Worm (Caenorhabditis elegans): ENCODE measurements around the gene mtl-1.
A peak's percentile ranks its signal among the peaks of the same experiment; 100 is the strongest.

mtl-1 gene

DNA sequence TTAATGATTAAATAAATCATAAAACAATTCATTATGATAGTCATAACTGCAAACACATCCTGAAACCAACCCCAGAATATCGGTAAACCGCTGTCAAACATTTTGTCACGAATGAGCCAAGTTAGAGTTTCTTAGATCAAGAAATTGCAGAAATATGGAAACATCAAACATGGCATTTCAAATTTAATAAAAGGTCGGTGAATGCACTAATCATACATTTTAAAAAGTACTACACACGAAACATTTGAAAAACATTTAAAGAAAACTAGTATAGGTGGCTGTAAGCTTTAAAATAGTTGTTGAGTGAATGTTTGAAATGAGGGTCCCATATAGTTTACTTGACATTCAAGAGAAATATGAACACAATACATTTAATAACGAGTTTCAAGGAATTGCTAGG is 22.9 kb downstream of the mtl-1 start, which contains the start of gene str-180:
str-180 (minus strand) TSS at position 101 of the 400 bp plus-strand sequence.
- TF ChIP-seq sma-3 (GFP tag; optimal IDR thresholded peaks at IDR 0.05), result no peak
- TF ChIP-seq nhr-12 (tag; optimal IDR thresholded peaks at IDR 0.05), result no peak
- no peak for TF ChIP-seq crh-2 (tag; optimal IDR thresholded peaks at IDR 0.05)

DNA sequence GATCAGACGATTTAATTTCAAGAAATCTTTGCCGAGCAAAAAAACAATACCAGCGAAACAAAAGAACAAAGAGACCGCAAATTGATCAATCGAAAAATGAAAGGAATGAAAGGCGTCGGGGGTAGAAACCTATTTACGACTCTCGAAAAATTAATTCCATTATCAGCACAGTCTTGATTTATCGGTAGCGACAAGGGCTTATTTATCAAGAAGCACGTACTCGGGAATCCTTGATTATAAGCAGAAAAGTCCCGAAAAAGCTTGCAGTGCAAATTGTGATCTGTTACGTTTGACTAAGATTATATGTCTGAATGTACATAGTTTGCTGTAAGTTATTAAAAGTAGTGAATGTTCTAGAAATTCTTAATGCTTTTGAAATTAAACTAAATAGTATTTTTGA is 25.1 kb downstream of the mtl-1 start:
- TF ChIP-seq lin-39 (tag; optimal IDR thresholded peaks at IDR 0.05) (no peak), F13H6.1 (tag; optimal IDR thresholded peaks at IDR 0.05) (no peak), nhr-23 (tag; optimal IDR thresholded peaks at IDR 0.05) (no peak), dmd-4 (tag; optimal IDR thresholded peaks at IDR 0.05) (no peak), zag-1 (tag; optimal IDR thresholded peaks at IDR 0.05) (no peak), sem-4 (tag; optimal IDR thresholded peaks at IDR 0.05) (no peak), fos-1 (tag; optimal IDR thresholded peaks at IDR 0.05) (peak; percentile 23), unc-39 (tag; optimal IDR thresholded peaks at IDR 0.05) (no peak), peb-1 (tag; optimal IDR thresholded peaks at IDR 0.05) (no peak), sma-9 (GFP tag; optimal IDR thresholded peaks at IDR 0.05) (peak; percentile 40), sma-9 (tag; optimal IDR thresholded peaks at IDR 0.05) (no peak)

DNA sequence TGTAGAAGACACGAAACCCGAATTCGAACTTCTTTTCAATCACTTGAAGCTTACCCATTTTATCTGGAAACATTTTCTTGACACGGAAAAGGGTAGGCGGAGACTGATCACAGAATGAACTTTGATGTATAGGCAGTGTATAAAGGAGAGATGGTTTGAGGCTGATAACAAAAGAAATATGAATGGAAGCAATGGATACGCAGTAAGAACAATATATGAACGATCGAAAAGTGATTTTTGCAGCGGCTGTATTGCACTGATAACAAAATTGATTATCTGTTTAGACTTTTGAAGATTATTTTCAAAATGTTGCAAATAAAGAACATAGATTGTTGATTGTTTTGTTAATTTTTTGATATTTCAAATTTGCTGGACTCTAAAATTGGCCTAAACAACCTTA is 25.9 kb downstream of the mtl-1 start, which contains the start of gene pmp-5:
pmp-5 (minus strand) TSS at position 63 of the 400 bp plus-strand sequence.
- TF ChIP-seq dmd-4 (tag; optimal IDR thresholded peaks at IDR 0.05) (no peak), skn-1 (tag; optimal IDR thresholded peaks at IDR 0.05) (no peak), sma-9 (GFP tag; optimal IDR thresholded peaks at IDR 0.05) (peak; percentile 82), sma-9 (tag; optimal IDR thresholded peaks at IDR 0.05) (no peak), nhr-10 (tag; optimal IDR thresholded peaks at IDR 0.05) (no peak), fos-1 (tag; optimal IDR thresholded peaks at IDR 0.05) (peak; percentile 31), nhr-6 (tag; optimal IDR thresholded peaks at IDR 0.05) (no peak), peb-1 (tag; optimal IDR thresholded peaks at IDR 0.05) (no peak), C34F6.9 (tag; optimal IDR thresholded peaks at IDR 0.05) (no peak)

DNA sequence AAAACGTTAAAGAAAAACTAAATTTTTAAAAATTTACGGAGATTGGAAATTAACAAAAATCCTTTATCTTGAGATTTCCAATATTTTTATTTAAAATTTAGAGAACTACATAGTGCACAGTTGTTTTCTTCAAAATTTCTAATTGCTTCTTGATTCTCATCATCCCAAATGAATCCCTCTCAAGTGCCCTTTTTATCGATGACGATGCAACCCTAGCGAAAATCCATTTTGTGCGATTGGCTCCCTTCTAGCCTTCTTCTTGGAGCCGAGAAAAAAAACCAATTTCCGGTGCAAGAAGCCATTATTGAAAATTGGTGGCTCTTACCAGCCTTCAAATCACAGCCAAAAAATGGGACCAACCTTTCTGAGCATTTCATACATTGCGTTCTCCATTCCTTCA is 29.2 kb downstream of the mtl-1 start:
- TF ChIP-seq mbf-1 (tag; optimal IDR thresholded peaks at IDR 0.05), result no peak
- no peak for TF ChIP-seq nhr-11 (tag; optimal IDR thresholded peaks at IDR 0.05)
- no peak for TF ChIP-seq unc-39 (tag; optimal IDR thresholded peaks at IDR 0.05)
- TF ChIP-seq lin-13 (GFP tag; optimal IDR thresholded peaks at IDR 0.05), result no peak
- TF ChIP-seq crh-2 (tag; optimal IDR thresholded peaks at IDR 0.05), result no peak

DNA sequence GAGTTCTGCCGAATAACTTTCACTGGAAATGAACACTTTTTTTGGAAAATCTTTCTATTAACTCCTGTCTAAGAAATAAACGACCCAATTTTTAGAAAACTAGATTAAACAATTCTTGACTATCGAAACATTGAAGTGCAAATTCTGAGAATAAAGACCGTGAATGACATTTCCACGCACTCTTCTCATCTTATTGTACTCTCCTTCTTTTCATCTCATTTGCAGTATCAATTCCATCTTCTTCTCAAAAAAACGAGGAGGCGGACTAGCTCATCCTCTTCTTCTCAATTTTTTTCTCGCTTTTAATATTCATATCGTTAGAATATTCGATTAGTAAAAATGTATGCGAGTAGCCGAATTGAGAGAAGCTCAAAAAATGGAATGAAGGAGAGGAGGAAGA is 30.0 kb downstream of the mtl-1 start:
- peak in 1 of 2 experiments; percentile 21 for TF ChIP-seq lsy-2 (tag; optimal IDR thresholded peaks at IDR 0.05)
- TF ChIP-seq C34F6.9 (tag; optimal IDR thresholded peaks at IDR 0.05), result peak; percentile 49
- peak; percentile 19 for TF ChIP-seq sma-9 (GFP tag; optimal IDR thresholded peaks at IDR 0.05)
- TF ChIP-seq sma-9 (tag; optimal IDR thresholded peaks at IDR 0.05), result no peak
- no peak for TF ChIP-seq nhr-21 (tag; optimal IDR thresholded peaks at IDR 0.05)
- no peak for TF ChIP-seq nhr-10 (tag; optimal IDR thresholded peaks at IDR 0.05)
- no peak for TF ChIP-seq lin-11 (tag; optimal IDR thresholded peaks at IDR 0.05)
- peak; percentile 15 for TF ChIP-seq F13H6.1 (tag; optimal IDR thresholded peaks at IDR 0.05)
- TF ChIP-seq mdl-1 (tag; optimal IDR thresholded peaks at IDR 0.05), result no peak
- TF ChIP-seq crh-2 (tag; optimal IDR thresholded peaks at IDR 0.05), result peak; percentile 3
- peak; percentile 39 for TF ChIP-seq unc-55 (GFP tag; optimal IDR thresholded peaks at IDR 0.05)
- TF ChIP-seq nhr-77 (tag; optimal IDR thresholded peaks at IDR 0.05), result no peak
- no peak for TF ChIP-seq lin-39 (tag; optimal IDR thresholded peaks at IDR 0.05)
- TF ChIP-seq aly-2 (tag; optimal IDR thresholded peaks at IDR 0.05), result no peak

ce11 chrV:6659533-6659932 is 32.1 kb downstream of the mtl-1 start:
- TF ChIP-seq ceh-16 (tag; optimal IDR thresholded peaks at IDR 0.05) (no peak), unc-62 (GFP tag; optimal IDR thresholded peaks at IDR 0.05) (no peak), lin-13 (GFP tag; optimal IDR thresholded peaks at IDR 0.05) (no peak), unc-55 (GFP tag; optimal IDR thresholded peaks at IDR 0.05) (peak; percentile 51), blmp-1 (tag; optimal IDR thresholded peaks at IDR 0.05; ENCODE audit: insufficient read depth) (no peak)

DNA sequence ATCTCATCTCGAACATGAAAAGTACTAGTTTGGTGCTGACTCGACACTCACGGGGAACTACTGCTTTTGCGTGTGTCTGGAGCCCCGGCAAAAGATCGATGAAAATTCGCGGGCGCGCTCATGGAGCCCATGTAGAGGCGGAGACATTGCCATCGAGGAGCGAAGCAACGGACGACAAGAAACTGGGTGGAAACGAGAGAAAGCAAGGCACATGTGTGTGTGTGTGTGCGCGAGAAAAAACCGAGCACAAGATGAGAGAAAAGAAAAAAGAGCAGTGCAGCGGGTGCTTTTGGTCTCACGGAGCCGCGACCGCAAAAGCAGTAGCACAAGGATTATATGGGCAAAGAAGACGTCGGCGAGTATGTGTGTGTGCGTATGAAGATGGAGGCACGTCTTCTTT is 32.9 kb downstream of the mtl-1 start:
- TF ChIP-seq sma-9 (GFP tag; optimal IDR thresholded peaks at IDR 0.05) (peak; percentile 14), sma-9 (tag; optimal IDR thresholded peaks at IDR 0.05) (no peak), unc-55 (GFP tag; optimal IDR thresholded peaks at IDR 0.05) (peak; percentile 68), ama-1 (optimal IDR thresholded peaks at IDR 0.05) (no peak), lsy-2 (tag; optimal IDR thresholded peaks at IDR 0.05) (peak in 1 of 2 experiments; percentile 43), nhr-12 (tag; optimal IDR thresholded peaks at IDR 0.05) (no peak), ceh-16 (tag; optimal IDR thresholded peaks at IDR 0.05) (no peak), nhr-129 (tag; optimal IDR thresholded peaks at IDR 0.05) (peak; percentile 67), elt-3 (tag; optimal IDR thresholded peaks at IDR 0.05) (no peak), ztf-1 (GFP tag; conservative IDR thresholded peaks at IDR 0.05) (no peak), ztf-11 (tag; optimal IDR thresholded peaks at IDR 0.05) (no peak), nhr-21 (tag; optimal IDR thresholded peaks at IDR 0.05) (no peak), nhr-77 (tag; optimal IDR thresholded peaks at IDR 0.05) (no peak), alr-1 (tag; optimal IDR thresholded peaks at IDR 0.05) (no peak), sem-4 (tag; optimal IDR thresholded peaks at IDR 0.05) (no peak), egl-27 (tag; optimal IDR thresholded peaks at IDR 0.05) (no peak), Y55F3AM.14 (GFP tag; optimal IDR thresholded peaks at IDR 0.05) (peak; percentile 42), zag-1 (tag; optimal IDR thresholded peaks at IDR 0.05) (peak; percentile 66), elt-1 (tag; optimal IDR thresholded peaks at IDR 0.05) (no peak), nhr-237 (tag; optimal IDR thresholded peaks at IDR 0.05) (no peak)

All from whole organism, L2 larva.